Fruit fly (Drosophila melanogaster): ENCODE results near the gene Frq2.

Gene Frq2

dm6 chrX:18177312-18177711, at the start of gene Frq2:
TSS of gene Frq2 (plus strand) at chrX:18177612.
- TF ChIP-seq CG17801 (GFP tag; optimal IDR thresholded peaks at IDR 0.05; ENCODE audit: partially characterized antibody) = no peak

DNA sequence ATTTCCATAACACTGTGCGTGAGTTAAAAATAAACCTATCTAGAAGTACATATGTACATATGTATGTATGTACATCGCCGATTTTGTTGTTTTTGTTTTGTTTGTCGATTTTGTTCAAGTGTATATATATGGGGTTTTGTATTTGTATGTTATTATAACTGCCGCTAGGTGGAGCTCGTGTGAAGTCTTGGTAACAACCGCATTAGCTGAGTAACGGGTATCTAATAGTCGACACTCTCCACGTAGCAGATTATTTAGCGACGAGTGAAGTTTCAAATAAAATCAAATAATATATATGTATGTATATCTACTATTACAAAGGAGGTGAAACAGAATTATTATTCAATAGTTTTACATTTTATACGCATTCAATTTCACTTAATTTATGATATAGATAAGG, 48.1 kb upstream of the Frq2 start:
- no peak for TF ChIP-seq CG17801 (GFP tag; optimal IDR thresholded peaks at IDR 0.05; ENCODE audit: partially characterized antibody)

dm6 chrX:18130168-18130567, 47.2 kb upstream of the Frq2 start, which contains the start of gene CG43133:
TSS of gene CG43133 (minus strand) at chrX:18130178.
- TF ChIP-seq CG17801 (GFP tag; optimal IDR thresholded peaks at IDR 0.05; ENCODE audit: partially characterized antibody) = no peak

dm6 chrX:18136059-18136458, 41.4 kb upstream of the Frq2 start:
- TF ChIP-seq CG17801 (GFP tag; optimal IDR thresholded peaks at IDR 0.05; ENCODE audit: partially characterized antibody) = no peak

- no peak for TF ChIP-seq CG17801 (GFP tag; optimal IDR thresholded peaks at IDR 0.05; ENCODE audit: partially characterized antibody)
These were observed 40.2 kb upstream of the Frq2 start, which contains the start of gene ari-1 for dm6 chrX:18136910-18137849. TSS of gene ari-1 (minus strand) at chrX:18137784.

DNA sequence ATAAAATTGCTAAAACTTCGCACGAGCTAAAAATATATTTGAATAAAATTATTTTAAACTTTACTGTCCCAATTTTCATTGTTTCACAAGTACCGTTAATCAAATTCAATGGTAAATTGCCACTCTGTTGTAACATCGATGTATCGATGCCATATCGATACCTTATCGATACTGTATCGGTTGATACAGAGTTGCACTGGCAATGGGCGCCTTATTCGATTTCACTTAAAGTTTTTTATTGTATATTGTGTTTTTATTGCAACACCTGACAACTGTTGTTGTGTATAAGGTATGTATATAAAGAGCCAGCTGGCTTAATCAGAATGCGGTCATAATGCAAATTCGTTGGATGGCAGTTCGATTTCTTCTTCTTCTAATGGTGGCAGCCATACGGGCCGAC, 39.1 kb upstream of the Frq2 start, which contains the start of gene CG43229:
TSS of gene CG43229 (plus strand) at position 246 of the 400 bp plus-strand sequence.
- no peak for TF ChIP-seq CG17801 (GFP tag; optimal IDR thresholded peaks at IDR 0.05; ENCODE audit: partially characterized antibody)

- TF ChIP-seq CG17801 (GFP tag; optimal IDR thresholded peaks at IDR 0.05; ENCODE audit: partially characterized antibody) = no peak
These were observed 37.5 kb upstream of the Frq2 start for dm6 chrX:18139950-18140349.

DNA sequence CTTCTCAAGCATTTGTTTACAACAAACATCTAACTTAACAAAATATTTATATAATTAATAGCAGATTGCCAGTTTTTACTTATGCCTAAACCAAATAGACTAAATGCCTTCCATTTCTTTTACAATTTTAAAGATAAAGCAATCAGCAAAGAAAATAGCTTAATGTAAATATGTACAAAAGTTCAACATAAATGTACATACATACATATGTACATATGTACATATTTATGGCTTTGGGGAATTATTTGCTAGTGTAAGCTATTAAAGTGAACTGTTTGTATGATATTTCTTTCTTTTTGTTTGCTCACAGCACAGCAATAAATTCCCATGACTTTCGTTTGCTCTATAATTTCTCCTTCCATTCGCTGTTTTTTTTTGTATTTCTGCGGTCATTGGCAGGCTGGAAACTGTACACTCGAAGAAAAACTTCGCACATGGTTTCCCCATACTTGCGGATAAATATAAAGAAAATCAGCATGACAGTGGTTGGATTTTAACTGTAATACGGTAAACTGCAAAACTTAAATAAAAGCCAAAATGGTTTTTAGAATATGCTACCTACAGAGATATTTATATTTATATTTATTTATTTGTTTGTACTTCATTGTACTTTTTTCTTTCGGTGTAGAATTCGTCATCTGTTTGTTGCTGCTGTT, 36.4 kb upstream of the Frq2 start:
- TF ChIP-seq CG17801 (GFP tag; optimal IDR thresholded peaks at IDR 0.05; ENCODE audit: partially characterized antibody) = no peak

DNA sequence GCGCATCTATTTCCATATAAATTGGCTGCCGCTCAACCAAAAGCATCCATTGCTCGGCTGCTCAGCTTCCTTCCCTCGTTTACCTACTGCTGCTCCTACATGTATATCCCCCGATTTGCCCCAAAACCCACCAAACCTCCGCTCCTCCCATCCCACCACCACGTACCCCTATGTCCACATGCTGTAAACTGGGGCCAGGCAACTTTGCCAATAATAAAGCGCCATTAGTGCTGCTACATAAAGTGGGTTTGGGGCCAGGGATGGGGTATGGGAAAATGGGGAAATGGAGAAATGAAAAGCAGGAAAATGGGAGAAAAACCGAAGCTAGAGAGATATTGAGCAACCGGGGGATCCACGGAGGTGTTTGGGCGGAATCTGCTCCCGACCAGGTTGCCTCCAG, 28.1 kb upstream of the Frq2 start:
- no peak for TF ChIP-seq CG17801 (GFP tag; optimal IDR thresholded peaks at IDR 0.05; ENCODE audit: partially characterized antibody)

dm6 chrX:18151323-18151722, 26.1 kb upstream of the Frq2 start:
- TF ChIP-seq CG17801 (GFP tag; optimal IDR thresholded peaks at IDR 0.05; ENCODE audit: partially characterized antibody) = no peak

DNA sequence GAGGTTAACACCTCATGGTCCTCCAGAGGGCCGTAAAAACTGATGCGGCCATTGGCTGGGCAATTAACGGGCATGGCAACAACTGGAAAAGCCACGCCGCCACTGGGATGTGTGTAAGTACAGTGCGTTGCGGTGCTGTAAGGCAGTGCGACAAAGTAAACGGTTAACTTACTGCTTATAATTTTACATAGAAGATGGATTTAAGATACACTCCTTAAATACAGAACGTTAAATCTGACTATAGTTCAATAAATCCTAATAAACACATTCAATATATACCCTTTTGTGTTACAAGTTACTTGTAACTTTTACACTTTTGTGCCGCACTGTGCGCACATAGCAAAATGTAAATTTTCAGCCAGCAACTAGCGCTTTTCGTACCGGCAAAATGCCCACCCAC, 24.4 kb upstream of the Frq2 start:
- TF ChIP-seq CG17801 (GFP tag; optimal IDR thresholded peaks at IDR 0.05; ENCODE audit: partially characterized antibody) = no peak

- no peak for TF ChIP-seq CG17801 (GFP tag; optimal IDR thresholded peaks at IDR 0.05; ENCODE audit: partially characterized antibody)
These were observed 22.4 kb upstream of the Frq2 start, which contains the start of gene Frq1 for dm6 chrX:18154955-18155419. TSS of gene Frq1 (plus strand) at chrX:18155369.

DNA sequence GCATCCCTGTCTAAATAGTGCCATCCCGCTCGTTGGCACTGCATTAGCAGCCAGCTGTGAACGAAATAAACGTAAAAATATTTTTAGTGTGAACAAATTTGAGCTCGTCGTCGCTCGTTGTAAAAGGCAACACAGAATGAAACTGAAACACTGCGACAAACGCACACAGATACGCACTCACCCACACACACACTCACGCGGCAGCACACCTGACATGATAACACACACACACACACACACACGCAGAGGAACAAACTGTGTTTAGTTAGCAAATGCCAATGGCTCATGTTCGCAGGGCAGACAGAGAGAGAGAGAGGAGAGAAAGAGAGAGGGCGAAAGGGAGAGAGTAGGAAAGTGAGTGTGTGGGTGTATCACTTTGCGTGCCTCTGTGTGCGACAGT, 18.4 kb upstream of the Frq2 start:
- TF ChIP-seq CG17801 (GFP tag; optimal IDR thresholded peaks at IDR 0.05; ENCODE audit: partially characterized antibody) = no peak

DNA sequence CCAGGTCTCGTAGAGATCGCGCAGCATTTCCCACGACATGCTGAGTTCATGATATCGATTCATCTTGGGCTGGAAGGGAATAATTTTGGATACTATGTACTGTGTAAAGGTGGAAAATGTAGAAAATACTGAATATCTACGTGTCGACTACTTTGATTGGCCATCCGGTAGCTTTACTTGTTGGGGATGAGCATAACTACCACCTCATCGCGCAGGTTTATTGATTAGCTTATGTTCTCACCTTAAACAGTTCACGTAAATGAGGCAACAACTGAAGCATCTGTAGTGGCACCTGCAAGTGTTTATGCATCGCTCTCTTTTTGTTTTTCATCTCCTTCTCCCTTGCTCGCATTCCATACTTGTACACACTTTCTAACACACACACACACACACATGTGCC, 2.0 kb downstream of the Frq2 start, which contains the start of gene Andorra:
TSS of gene Andorra (minus strand) at position 101 of the 400 bp plus-strand sequence.
- TF ChIP-seq CG17801 (GFP tag; optimal IDR thresholded peaks at IDR 0.05; ENCODE audit: partially characterized antibody) = no peak

dm6 chrX:18181152-18181551, 3.7 kb downstream of the Frq2 start:
- TF ChIP-seq CG17801 (GFP tag; optimal IDR thresholded peaks at IDR 0.05; ENCODE audit: partially characterized antibody) = no peak

dm6 chrX:18185944-18186343, 8.5 kb downstream of the Frq2 start:
- TF ChIP-seq CG17801 (GFP tag; optimal IDR thresholded peaks at IDR 0.05; ENCODE audit: partially characterized antibody) = no peak
